Fruit fly (Drosophila melanogaster) whole organism, wandering third instar larva: ENCODE data around the gene COX7AL2.

Experiments
- Abd-B ChIP-seq: fragments of >200 bp; optimal IDR thresholded peaks from 2 replicates; lab custom pipeline; 2017; ENCODE audit warnings: missing biosample characterization, missing genetic modification characterization
- Dfd ChIP-seq: fragments of >200 bp; optimal IDR thresholded peaks from 2 replicates; lab custom pipeline; 2017; ENCODE audit warnings: missing biosample characterization, missing genetic modification characterization
- Hnf4 ChIP-seq: fragments of 200-800 bp; sonication (Bioruptor generic); optimal IDR thresholded peaks from 2 replicates; lab custom pipeline; 2016; ENCODE audit warnings: missing biosample characterization, mild to moderate bottlenecking, missing genetic modification characterization
- Jra ChIP-seq: sonication (Bioruptor generic); optimal IDR thresholded peaks from 2 replicates; lab custom pipeline; 2016; ENCODE audit warnings: missing biosample characterization, missing genetic modification characterization
- OdsH ChIP-seq: fragments of 200-800 bp; sonication (Bioruptor generic); optimal IDR thresholded peaks from 2 replicates; lab custom pipeline; 2016; ENCODE audit warnings: missing biosample characterization, mild to moderate bottlenecking, missing genetic modification characterization
- Rel ChIP-seq, 2 experiments: fragments of 200-800 bp; sonication (Bioruptor generic) in 1 of 2; optimal IDR thresholded peaks; 2 replicates in 1 of 2; 3 replicates in 1 of 2; lab custom pipeline; 2016 to 2019; ENCODE audit warnings: mild to moderate bottlenecking in 2 of 2, missing biosample characterization in 2 of 2, missing genetic modification characterization in 2 of 2, moderate library complexity in 1 of 2
- dl ChIP-seq, 2 experiments: fragments of 175-275, 200-275 bp in 1 of 2; fragments of 200-275 bp in 1 of 2; sonication (Bioruptor generic); optimal IDR thresholded peaks; lab custom pipeline; 2018; ENCODE audit warnings: mild to moderate bottlenecking in 2 of 2, missing biosample characterization in 2 of 2, missing genetic modification characterization in 2 of 2, moderate library complexity in 2 of 2; ENCODE audit not compliant: partially characterized antibody in 2 of 2, insufficient read depth in 1 of 2
- foxo ChIP-seq, 2 experiments: fragments of 200-800 bp; sonication (Bioruptor generic); optimal IDR thresholded peaks; 2 replicates in 1 of 2; 3 replicates in 1 of 2; lab custom pipeline; 2016 to 2017; ENCODE audit warnings: missing biosample characterization in 2 of 2, missing genetic modification characterization in 2 of 2
- h ChIP-seq: fragments of 200-800 bp; sonication (Bioruptor generic); optimal IDR thresholded peaks from 3 replicates; lab custom pipeline; 2016; ENCODE audit warnings: missing biosample characterization, mild to moderate bottlenecking, missing genetic modification characterization
- sv ChIP-seq: fragments of 200-800 bp; sonication (Bioruptor generic); optimal IDR thresholded peaks from 3 replicates; lab custom pipeline; 2016; ENCODE audit warnings: missing biosample characterization, missing genetic modification characterization
- tai ChIP-seq: sonication (Bioruptor generic); optimal IDR thresholded peaks from 2 replicates; lab custom pipeline; 2016; ENCODE audit warnings: missing biosample characterization, missing genetic modification characterization
- usp ChIP-seq: fragments of >200 bp; optimal IDR thresholded peaks from 2 replicates; lab custom pipeline; 2017; ENCODE audit warnings: missing biosample characterization, missing genetic modification characterization

- no peak for TF ChIP-seq Rel (GFP tag; optimal IDR thresholded peaks at IDR 0.05; lab: Kevin White, UChicago)
- TF ChIP-seq Rel (tag; optimal IDR thresholded peaks at IDR 0.05; lab: Kevin White, UChicago), result no peak
- no peak for TF ChIP-seq h (GFP tag; lab: Kevin White, UChicago)
- no peak for TF ChIP-seq dl (GFP tag; optimal IDR thresholded peaks at IDR 0.05; lab: Kevin White, UChicago; ENCODE audit: insufficient read depth in 1 of 2, partially characterized antibody in 2 of 2)
- TF ChIP-seq sv (GFP tag; lab: Kevin White, UChicago), result no peak
- no peak for TF ChIP-seq tai (GFP tag; lab: Kevin White, UChicago)
- TF ChIP-seq usp (GFP tag; lab: Kevin White, UChicago), result no peak
- TF ChIP-seq foxo (GFP tag; optimal IDR thresholded peaks at IDR 0.05; lab: Kevin White, UChicago), result no peak
- TF ChIP-seq Hnf4 (GFP tag; lab: Kevin White, UChicago), result no peak
- TF ChIP-seq Abd-B (GFP tag; lab: Kevin White, UChicago), result no peak
- no peak for TF ChIP-seq Jra
- TF ChIP-seq Dfd (GFP tag; lab: Kevin White, UChicago), result no peak
- TF ChIP-seq OdsH (GFP tag; lab: Kevin White, UChicago), result no peak
These were observed 42.8 kb upstream of the COX7AL2 start, which contains the start of gene Tengl1 for dm6 chr2L:2240493-2240892.
